Worm (Caenorhabditis elegans) whole organism, L1 larva: ENCODE results near the gene cdgs-1.

Experiments
- ama-1 ChIP-seq: fragments of 150-350 bp; optimal IDR thresholded peaks from 2 replicates; lab custom pipeline; 2014
- mdl-1 ChIP-seq, 2 experiments: fragments of 150-350 bp; optimal IDR thresholded peaks; 2 replicates each; lab custom pipeline; 2014 to 2017; ENCODE audit warnings: missing biosample characterization in 2 of 2, missing genetic modification characterization in 2 of 2, inconsistent platforms in 1 of 2

ce11 chrIV:7838426-7838825 lies 22.9 kb upstream of the cdgs-1 start, which contains the start of gene C06A6.7:
- TF ChIP-seq mdl-1 (tag; optimal IDR thresholded peaks at IDR 0.05; lab: Kevin White, UChicago), result no peak
- TF ChIP-seq ama-1 (lab: Kevin White, UChicago), result no peak
